Worm (Caenorhabditis elegans): Measurements from ENCODE around the gene vha-5.

ce11 chrIV:8312105-8312504, 8.3 kb downstream of the vha-5 start:
- TF ChIP-seq tbx-2 (tag; optimal IDR thresholded peaks at IDR 0.05) (no peak), dmd-4 (tag; optimal IDR thresholded peaks at IDR 0.05; ENCODE audit: borderline replicate concordance) (no peak), che-1 (tag; optimal IDR thresholded peaks at IDR 0.05) (no peak), pag-3 (tag; optimal IDR thresholded peaks at IDR 0.05; ENCODE audit: borderline replicate concordance) (no peak), F13H6.1 (tag; optimal IDR thresholded peaks at IDR 0.05) (no peak)
